Fruit fly (Drosophila melanogaster) ovary, adult (tissue): ENCODE results near the gene CG4313.

Experiments used
- CG17801 ChIP-seq: fragments of 200-800 bp; optimal IDR thresholded peaks from 2 replicates; lab custom pipeline; 2019; ENCODE audit warnings: missing biosample characterization, mild to moderate bottlenecking, missing genetic modification characterization, moderate library complexity; ENCODE audit not compliant: partially characterized antibody

The CG4313 gene

dm6 chrX:2088798-2089197 lies 47.1 kb downstream of the CG4313 start:
- TF ChIP-seq CG17801: no peak

dm6 chrX:2089812-2090211 lies 48.1 kb downstream of the CG4313 start:
- no peak for TF ChIP-seq CG17801

- TF ChIP-seq CG17801: peak; percentile 93
These were observed 52.5 kb downstream of the CG4313 start, which contains the start of gene csw for dm6 chrX:2094072-2094761. Gene csw (plus strand): TSS chrX:2094234.

dm6 chrX:2096341-2096740 lies 54.7 kb downstream of the CG4313 start:
- TF ChIP-seq CG17801: no peak

dm6 chrX:2098267-2098666 lies 56.6 kb downstream of the CG4313 start:
- no peak for TF ChIP-seq CG17801

- no peak for TF ChIP-seq CG17801
These were observed 62.2 kb downstream of the CG4313 start for dm6 chrX:2103859-2104258.

dm6 chrX:2104365-2104764 lies 62.7 kb downstream of the CG4313 start:
- TF ChIP-seq CG17801: no peak
